Worm (Caenorhabditis elegans): Measurements from ENCODE around the gene mrpl-46.
"Not testable (repeated sequence)": the region's sequence is repeated elsewhere in the genome, so short reads cannot be mapped to it uniquely, and the experiment has no call there.

mrpl-46 gene

ce11 chrIV:796521-797073, 4.0 kb upstream of the mrpl-46 start, which contains the start of the genes F56B3.11 and ech-5 (continued):
- TF ChIP-seq che-1 (tag; optimal IDR thresholded peaks at IDR 0.05) (peak; percentile 23), elt-2 (tag; optimal IDR thresholded peaks at IDR 0.05) (peak; percentile 91), ceh-22 (tag; optimal IDR thresholded peaks at IDR 0.05) (no peak), ahr-1 (tag; optimal IDR thresholded peaks at IDR 0.05) (peak; percentile 85), ceh-31 (tag; optimal IDR thresholded peaks at IDR 0.05) (peak; percentile 94), gmeb-2 (tag; optimal IDR thresholded peaks at IDR 0.05) (peak; percentile 0), ztf-16 (tag; optimal IDR thresholded peaks at IDR 0.05) (peak; percentile 60), ceh-2 (tag; optimal IDR thresholded peaks at IDR 0.05) (peak; percentile 88), sox-4 (tag; optimal IDR thresholded peaks at IDR 0.05) (no peak)

- TF ChIP-seq elt-4 (tag; optimal IDR thresholded peaks at IDR 0.05) (no peak), fkh-6 (tag; optimal IDR thresholded peaks at IDR 0.05) (no peak), ceh-22 (tag; optimal IDR thresholded peaks at IDR 0.05) (no peak), sox-4 (tag; optimal IDR thresholded peaks at IDR 0.05) (no peak), ceh-31 (tag; optimal IDR thresholded peaks at IDR 0.05) (no peak), ceh-19 (GFP tag; optimal IDR thresholded peaks at IDR 0.05) (no peak), pax-1 (tag; optimal IDR thresholded peaks at IDR 0.05) (no peak), ceh-9 (tag; optimal IDR thresholded peaks at IDR 0.05) (no peak), madf-2 (tag; optimal IDR thresholded peaks at IDR 0.05) (no peak), nfya-1 (tag; optimal IDR thresholded peaks at IDR 0.05) (no peak), dmd-4 (tag; optimal IDR thresholded peaks at IDR 0.05; ENCODE audit: borderline replicate concordance) (no peak), ceh-2 (tag; optimal IDR thresholded peaks at IDR 0.05) (no peak), tbx-2 (tag; optimal IDR thresholded peaks at IDR 0.05) (no peak)
Observed at ce11 chrIV:801162-801561, 544 bp downstream of the mrpl-46 start.

ce11 chrIV:804802-805201, 4.2 kb downstream of the mrpl-46 start, which contains the start of gene Y55F3BL.4:
Y55F3BL.4 (plus strand) TSS chrIV:805102.
- no peak for TF ChIP-seq elt-4 (tag; optimal IDR thresholded peaks at IDR 0.05)
- TF ChIP-seq hlh-8 (tag; optimal IDR thresholded peaks at IDR 0.05): no peak

ce11 chrIV:805693-806092, 5.1 kb downstream of the mrpl-46 start:
- TF ChIP-seq hlh-6 (tag; optimal IDR thresholded peaks at IDR 0.05) (no peak), ceh-48 (tag; optimal IDR thresholded peaks at IDR 0.05) (peak; percentile 27), pax-1 (tag; optimal IDR thresholded peaks at IDR 0.05) (no peak)

- TF ChIP-seq hlh-13 (GFP tag; optimal IDR thresholded peaks at IDR 0.05) (no peak), nhr-11 (tag; optimal IDR thresholded peaks at IDR 0.05) (no peak), unc-3 (GFP tag; conservative IDR thresholded peaks at IDR 0.05) (no peak), unc-3 (tag; optimal IDR thresholded peaks at IDR 0.05) (no peak), pax-1 (tag; optimal IDR thresholded peaks at IDR 0.05) (no peak), K09A11.1 (tag; optimal IDR thresholded peaks at IDR 0.05; ENCODE audit: insufficient read depth) (no peak), npax-4 (tag; optimal IDR thresholded peaks at IDR 0.05) (no peak), tbx-2 (tag; optimal IDR thresholded peaks at IDR 0.05) (no peak), F13H6.1 (tag; optimal IDR thresholded peaks at IDR 0.05) (no peak), eyg-1 (tag; optimal IDR thresholded peaks at IDR 0.05) (no peak), unc-86 (tag; optimal IDR thresholded peaks at IDR 0.05) (no peak)
Observed at ce11 chrIV:807027-807516, 6.5 kb downstream of the mrpl-46 start, which contains the start of gene Y55F3BL.6. Y55F3BL.6 (minus strand) TSS chrIV:807077.

ce11 chrIV:813341-813740, 12.7 kb downstream of the mrpl-46 start:
- TF ChIP-seq hlh-30 (tag; optimal IDR thresholded peaks at IDR 0.05; ENCODE audit: insufficient read depth) (peak; percentile 4), tbx-2 (tag; optimal IDR thresholded peaks at IDR 0.05) (peak; percentile 37), ceh-45 (GFP tag; IDR thresholded peaks at IDR 0.05) (0 out of 2 replicates have a peak, but pooled peaks have one; percentile 36), rnt-1 (tag; optimal IDR thresholded peaks at IDR 0.05) (peak; percentile 16), ceh-2 (tag; optimal IDR thresholded peaks at IDR 0.05) (peak; percentile 20), ceh-34 (tag; optimal IDR thresholded peaks at IDR 0.05) (peak; percentile 7), unc-3 (GFP tag; conservative IDR thresholded peaks at IDR 0.05) (peak; percentile 23; the same call in 1 of the 2 replicates), C08G9.2 (tag; optimal IDR thresholded peaks at IDR 0.05) (peak; percentile 56), ceh-31 (tag; optimal IDR thresholded peaks at IDR 0.05) (peak; percentile 58)
- not testable (repeated sequence) for TF ChIP-seq unc-3 (tag; optimal IDR thresholded peaks at IDR 0.05)

Data from whole organism, late embryonic.